Worm (Caenorhabditis elegans) whole organism, L1 larva: ENCODE results near the gene zyx-1.
A peak's percentile ranks its signal among the peaks of the same experiment; 100 is the strongest.

Experiments used
- C16A3.4 ChIP-seq: fragments of 150-350 bp; optimal IDR thresholded peaks from 2 replicates; lab custom pipeline; 2014; ENCODE audit warnings: missing biosample characterization, missing genetic modification characterization
- alr-1 ChIP-seq: fragments of 200-800 bp; sonication (Bioruptor generic); optimal IDR thresholded peaks from 2 replicates; lab custom pipeline; 2018; ENCODE audit warnings: borderline replicate concordance, mild to moderate bottlenecking, missing genetic modification characterization, missing compliant biosample characterization
- aly-2 ChIP-seq: fragments of 150-350 bp; optimal IDR thresholded peaks from 2 replicates; lab custom pipeline; 2014; ENCODE audit warnings: missing biosample characterization, missing genetic modification characterization
- blmp-1 ChIP-seq: fragments of 150-350 bp; optimal IDR thresholded peaks from 2 replicates; lab custom pipeline; 2014; ENCODE audit warnings: missing biosample characterization, missing genetic modification characterization
- ceh-88 ChIP-seq: fragments of 200-800 bp; sonication (Bioruptor generic); IDR thresholded peaks from 2 replicates; pipeline ENCODE4 v1.3.6; 2022; ENCODE audit warnings: missing genetic modification characterization, missing compliant biosample characterization
- ceh-90 ChIP-seq: sonication (generic microtip); optimal IDR thresholded peaks from 2 replicates; lab custom pipeline; 2016; ENCODE audit warnings: missing genetic modification characterization, missing compliant biosample characterization
- dpl-1 ChIP-seq, 3 experiments: fragments of 150-350 bp in 2 of 3; sonication (generic microtip) in 1 of 3; optimal IDR thresholded peaks; 2 replicates each; lab custom pipeline; 2014 to 2017; ENCODE audit warnings: missing biosample characterization in 3 of 3, missing genetic modification characterization in 3 of 3, missing genetic modification reagents in 3 of 3
- dsc-1 ChIP-seq: sonication (generic microtip); optimal IDR thresholded peaks from 2 replicates; lab custom pipeline; 2016; ENCODE audit warnings: mild to moderate bottlenecking, missing genetic modification characterization, missing compliant biosample characterization
- efl-1 ChIP-seq, 4 experiments: fragments of 150-350 bp; optimal IDR thresholded peaks in 3 of 4; peaks in 1 of 4; 1 replicate in 1 of 4; 2 replicates in 3 of 4; lab custom pipeline; 2014; ENCODE audit warnings: missing biosample characterization in 2 of 4, missing genetic modification characterization in 2 of 4, missing genetic modification reagents in 2 of 4
- egl-27 ChIP-seq, 2 experiments: fragments of 150-350 bp in 1 of 2; sonication (generic microtip); optimal IDR thresholded peaks; 3 replicates each; lab custom pipeline; 2017 to 2018; ENCODE audit warnings: missing biosample characterization in 2 of 2, missing genetic modification characterization in 2 of 2, missing genetic modification reagents in 2 of 2
- elt-2 ChIP-seq: sonication (generic microtip); optimal IDR thresholded peaks from 2 replicates; lab custom pipeline; 2016; ENCODE audit warnings: missing genetic modification characterization, mild to moderate bottlenecking, inconsistent platforms, missing compliant biosample characterization, missing genetic modification reagents
- elt-3 ChIP-seq, 6 experiments: fragments of 150-350 bp in 1 of 6; sonication (generic microtip); optimal IDR thresholded peaks; 2 replicates each; lab custom pipeline; 2017 to 2018; ENCODE audit warnings: missing biosample characterization in 6 of 6, missing genetic modification characterization in 6 of 6, inconsistent platforms in 1 of 6
- ets-5 ChIP-seq: fragments of 200-800 bp; sonication (Bioruptor generic); IDR thresholded peaks from 2 replicates; pipeline ENCODE4 v1.3.6; 2022; ENCODE audit warnings: missing genetic modification characterization, missing compliant biosample characterization
- fkh-10 ChIP-seq: sonication (generic microtip); optimal IDR thresholded peaks from 2 replicates; lab custom pipeline; 2017; ENCODE audit warnings: missing biosample characterization, missing genetic modification reagents, missing genetic modification characterization
- fkh-4 ChIP-seq: sonication (generic microtip); optimal IDR thresholded peaks from 2 replicates; lab custom pipeline; 2016; ENCODE audit warnings: missing compliant biosample characterization, missing genetic modification characterization, borderline replicate concordance
- hlh-17 ChIP-seq: fragments of 200-800 bp; sonication (Bioruptor generic); optimal IDR thresholded peaks from 2 replicates; lab custom pipeline; 2018; ENCODE audit warnings: missing genetic modification characterization, mild to moderate bottlenecking, missing compliant biosample characterization, moderate library complexity, borderline replicate concordance
- isw-1 ChIP-seq: fragments of 200-800 bp; sonication (Bioruptor generic); IDR thresholded peaks from 2 replicates; pipeline ENCODE4 v1.3.6; 2022; ENCODE audit warnings: missing genetic modification characterization, missing compliant biosample characterization
- lin-13 ChIP-seq: fragments of 150-350 bp; optimal IDR thresholded peaks from 2 replicates; lab custom pipeline; 2014; ENCODE audit warnings: missing biosample characterization, missing genetic modification reagents, missing genetic modification characterization
- lin-15B ChIP-seq: fragments of 150-350 bp; sonication (generic microtip); optimal IDR thresholded peaks from 3 replicates; lab custom pipeline; 2014; ENCODE audit warnings: missing biosample characterization, missing genetic modification characterization
- lin-35 ChIP-seq, 2 experiments: fragments of 150-350 bp; optimal IDR thresholded peaks; 2 replicates each; lab custom pipeline; 2014; ENCODE audit warnings: missing biosample characterization in 2 of 2, missing genetic modification characterization in 2 of 2, missing genetic modification reagents in 2 of 2
- lir-3 ChIP-seq: sonication (generic microtip); optimal IDR thresholded peaks from 2 replicates; lab custom pipeline; 2016; ENCODE audit warnings: mild to moderate bottlenecking, missing genetic modification characterization, moderate library complexity, missing compliant biosample characterization; ENCODE audit not compliant: poor library complexity
- lsy-2 ChIP-seq, 2 experiments: fragments of 150-350 bp; optimal IDR thresholded peaks; 2 replicates each; lab custom pipeline; 2014; ENCODE audit warnings: missing biosample characterization in 2 of 2, missing genetic modification characterization in 2 of 2
- mdl-1 ChIP-seq, 2 experiments: fragments of 150-350 bp; optimal IDR thresholded peaks; 2 replicates each; lab custom pipeline; 2014 to 2017; ENCODE audit warnings: missing biosample characterization in 2 of 2, missing genetic modification characterization in 2 of 2, inconsistent platforms in 1 of 2
- mef-2 ChIP-seq: fragments of 150-350 bp; optimal IDR thresholded peaks from 2 replicates; lab custom pipeline; 2014; ENCODE audit warnings: missing biosample characterization, missing genetic modification characterization
- mep-1 ChIP-seq: fragments of 150-350 bp; optimal IDR thresholded peaks from 2 replicates; lab custom pipeline; 2014; ENCODE audit warnings: missing biosample characterization, missing genetic modification characterization
- nhr-20 ChIP-seq: sonication (generic microtip); optimal IDR thresholded peaks from 2 replicates; lab custom pipeline; 2016; ENCODE audit warnings: mild to moderate bottlenecking, missing genetic modification characterization, missing compliant biosample characterization
- nhr-47 ChIP-seq: sonication (generic microtip); optimal IDR thresholded peaks from 2 replicates; lab custom pipeline; 2016; ENCODE audit warnings: mild to moderate bottlenecking, missing genetic modification characterization, moderate library complexity, missing compliant biosample characterization
- nhr-76 ChIP-seq: sonication (generic microtip); optimal IDR thresholded peaks from 2 replicates; lab custom pipeline; 2017; ENCODE audit warnings: missing biosample characterization, missing genetic modification characterization
- nhr-77 ChIP-seq: fragments of 150-350 bp; optimal IDR thresholded peaks from 2 replicates; lab custom pipeline; 2014; ENCODE audit warnings: missing biosample characterization, missing genetic modification characterization
- nhr-84 ChIP-seq: sonication (generic microtip); optimal IDR thresholded peaks from 2 replicates; lab custom pipeline; 2017; ENCODE audit warnings: missing biosample characterization, missing genetic modification characterization
- pag-3 ChIP-seq: sonication (generic microtip); optimal IDR thresholded peaks from 2 replicates; lab custom pipeline; 2017; ENCODE audit warnings: missing genetic modification characterization, mild to moderate bottlenecking, missing compliant biosample characterization, antibody characterized with exemption, borderline replicate concordance; ENCODE audit not compliant: insufficient read depth
- pax-3 ChIP-seq: fragments of 200-800 bp; sonication (Bioruptor generic); optimal IDR thresholded peaks from 2 replicates; lab custom pipeline; 2018; ENCODE audit warnings: mild to moderate bottlenecking, missing genetic modification characterization, moderate library complexity, missing compliant biosample characterization
- pqm-1 ChIP-seq: sonication (generic microtip); optimal IDR thresholded peaks from 3 replicates; lab custom pipeline; 2017; ENCODE audit warnings: missing biosample characterization, missing genetic modification characterization
- rnt-1 ChIP-seq: sonication (generic microtip); optimal IDR thresholded peaks from 2 replicates; lab custom pipeline; 2016; ENCODE audit warnings: mild to moderate bottlenecking, missing genetic modification characterization, moderate library complexity, missing compliant biosample characterization
- skn-1 ChIP-seq: fragments of 150-350 bp; optimal IDR thresholded peaks from 2 replicates; lab custom pipeline; 2014; ENCODE audit warnings: missing biosample characterization, missing genetic modification characterization
- snu-23 ChIP-seq: sonication (generic microtip); optimal IDR thresholded peaks from 2 replicates; lab custom pipeline; 2016; ENCODE audit warnings: missing genetic modification characterization, missing compliant biosample characterization
- sox-4 ChIP-seq: sonication (generic microtip); optimal IDR thresholded peaks from 2 replicates; lab custom pipeline; 2016; ENCODE audit warnings: missing genetic modification characterization, missing compliant biosample characterization
- swsn-7 ChIP-seq: sonication (generic microtip); optimal IDR thresholded peaks from 2 replicates; lab custom pipeline; 2016; ENCODE audit warnings: missing genetic modification characterization, missing compliant biosample characterization
- unc-130 ChIP-seq: fragments of 150-350 bp; optimal IDR thresholded peaks from 2 replicates; lab custom pipeline; 2017; ENCODE audit warnings: missing biosample characterization, missing genetic modification characterization, inconsistent platforms
- unc-30 ChIP-seq: sonication (generic microtip); optimal IDR thresholded peaks from 2 replicates; lab custom pipeline; 2017; ENCODE audit warnings: missing biosample characterization, missing genetic modification characterization
- unc-98 ChIP-seq: fragments of 200-800 bp; sonication (Bioruptor generic); IDR thresholded peaks from 2 replicates; pipeline ENCODE4 v1.3.6; 2022; ENCODE audit warnings: missing genetic modification characterization, missing compliant biosample characterization
- xbp-1 ChIP-seq: sonication (generic microtip); optimal IDR thresholded peaks from 2 replicates; lab custom pipeline; 2016; ENCODE audit warnings: missing genetic modification characterization, missing compliant biosample characterization

Gene zyx-1

ce11 chrII:13036717-13037116 lies 20.0 kb upstream of the zyx-1 start, which contains the start of gene F18A11.3:
Gene F18A11.3 (minus strand): TSS chrII:13036841.
- no peak for TF ChIP-seq lin-15B (tag; lab: Kevin White, UChicago)
- no peak for TF ChIP-seq nhr-20 (tag; lab: Kevin White, UChicago)
- peak; percentile 32 for TF ChIP-seq mep-1 (tag; lab: Kevin White, UChicago)
- TF ChIP-seq mdl-1 (tag; optimal IDR thresholded peaks at IDR 0.05; lab: Kevin White, UChicago) = no peak
- peak in 2 of 3 experiments; percentile 21 to 52 for TF ChIP-seq dpl-1 (GFP tag; optimal IDR thresholded peaks at IDR 0.05; lab: Kevin White, UChicago)
- TF ChIP-seq elt-3 (tag; optimal IDR thresholded peaks at IDR 0.05; lab: Kevin White, UChicago) = no peak
- no peak for TF ChIP-seq alr-1
- TF ChIP-seq unc-30 (tag; lab: Kevin White, UChicago) = no peak
- TF ChIP-seq pag-3 (tag; lab: Kevin White, UChicago) = peak; percentile 43
- TF ChIP-seq lin-13 (GFP tag; lab: Kevin White, UChicago) = no peak
- no peak for TF ChIP-seq ets-5 (GFP tag; lab: Robert Waterston, UW)
- TF ChIP-seq egl-27 (tag; optimal IDR thresholded peaks at IDR 0.05; lab: Kevin White, UChicago) = no peak
- no peak for TF ChIP-seq unc-98
- no peak for TF ChIP-seq fkh-10 (GFP tag; lab: Kevin White, UChicago)
- no peak for TF ChIP-seq mef-2
- no peak for TF ChIP-seq isw-1
- no peak for TF ChIP-seq elt-2 (tag; lab: Kevin White, UChicago)
- no peak for TF ChIP-seq lir-3 (tag; lab: Kevin White, UChicago)
- TF ChIP-seq unc-130 (tag; lab: Kevin White, UChicago) = peak; percentile 2
- TF ChIP-seq aly-2 (tag; lab: Kevin White, UChicago) = no peak
- TF ChIP-seq pax-3 = no peak
- TF ChIP-seq nhr-47 (tag; lab: Kevin White, UChicago) = peak; percentile 3
- peak; percentile 29 for TF ChIP-seq skn-1 (tag; lab: Kevin White, UChicago)
- TF ChIP-seq ceh-88 (GFP tag; lab: Robert Waterston, UW) = no peak
- no peak for TF ChIP-seq sox-4 (tag; lab: Kevin White, UChicago)
- TF ChIP-seq nhr-77 (tag; lab: Kevin White, UChicago) = no peak
- peak; percentile 14 to 37 for TF ChIP-seq efl-1 (optimal IDR thresholded peaks at IDR 0.05; lab: Kevin White, UChicago)
- TF ChIP-seq efl-1 (GFP tag; optimal IDR thresholded peaks at IDR 0.05 in 1 of 2; lab: Kevin White, UChicago) = peak; percentile 43 to 47
- TF ChIP-seq hlh-17 (GFP tag; lab: Kevin White, UChicago) = no peak
- TF ChIP-seq xbp-1 (tag; lab: Kevin White, UChicago) = no peak
- TF ChIP-seq blmp-1 (tag; lab: Kevin White, UChicago) = peak; percentile 37
- peak; percentile 17 for TF ChIP-seq snu-23 (GFP tag; lab: Kevin White, UChicago)
- TF ChIP-seq dsc-1 (tag; lab: Kevin White, UChicago) = no peak
- peak; percentile 7 for TF ChIP-seq C16A3.4 (tag; lab: Kevin White, UChicago)
- no peak for TF ChIP-seq fkh-4 (tag; lab: Kevin White, UChicago)
- no peak for TF ChIP-seq nhr-84 (tag; lab: Kevin White, UChicago)
- no peak for TF ChIP-seq nhr-76 (tag; lab: Kevin White, UChicago)
- no peak for TF ChIP-seq rnt-1 (tag; lab: Kevin White, UChicago)
- no peak for TF ChIP-seq ceh-90 (tag; lab: Kevin White, UChicago)
- peak; percentile 8 for TF ChIP-seq swsn-7
- TF ChIP-seq lsy-2 (tag; optimal IDR thresholded peaks at IDR 0.05; lab: Kevin White, UChicago) = peak in 1 of 2 experiments; percentile 56
- peak; percentile 39 to 67 for TF ChIP-seq lin-35 (GFP tag; optimal IDR thresholded peaks at IDR 0.05; lab: Kevin White, UChicago)
- no peak for TF ChIP-seq pqm-1 (tag; lab: Kevin White, UChicago)
